Fruit fly (Drosophila melanogaster): ENCODE results near the gene Oat.

Oat gene

dm6 chr3L:19670492-19670891, 20.8 kb upstream of the Oat start (continued):
- no peak for TF ChIP-seq Ets65A (GFP tag)
- TF ChIP-seq CG18599 (GFP tag; optimal IDR thresholded peaks at IDR 0.05) = peak; percentile 23
- TF ChIP-seq tgo (GFP tag; IDR thresholded peaks at IDR 0.05) = peak; percentile 38; the same call in 1 of the 3 replicates
- TF ChIP-seq Bteb2 (GFP tag; optimal IDR thresholded peaks at IDR 0.05) = no peak
- TF ChIP-seq TFAM (GFP tag; optimal IDR thresholded peaks at IDR 0.05) = no peak
- peak; percentile 9 for TF ChIP-seq CG12942 (GFP tag; optimal IDR thresholded peaks at IDR 0.05)
- TF ChIP-seq tap (tag; optimal IDR thresholded peaks at IDR 0.05) = peak; percentile 13
- peak; percentile 43; the same call in 2 of the 3 replicates for TF ChIP-seq ase (GFP tag; IDR thresholded peaks at IDR 0.05)
- no peak for TF ChIP-seq gro (GFP tag; optimal IDR thresholded peaks at IDR 0.05)
- TF ChIP-seq slbo (GFP tag; IDR thresholded peaks at IDR 0.05) = peak; percentile 34; the same call in 1 of the 2 replicates
- TF ChIP-seq prd (optimal IDR thresholded peaks at IDR 0.05) = no peak
- TF ChIP-seq prd (GFP tag; IDR thresholded peaks at IDR 0.05) = peak; percentile 61
- 0 out of 3 replicates have a peak, but pooled peaks have one; percentile 39 for TF ChIP-seq CG11093 (GFP tag; IDR thresholded peaks at IDR 0.05)
- no peak for TF ChIP-seq Pdp1 (GFP tag; optimal IDR thresholded peaks at IDR 0.05)
- no peak for TF ChIP-seq sima (GFP tag; optimal IDR thresholded peaks at IDR 0.05)
- TF ChIP-seq twi (tag; optimal IDR thresholded peaks at IDR 0.05) = peak; percentile 29
- TF ChIP-seq CG11504 (tag; optimal IDR thresholded peaks at IDR 0.05) = peak; percentile 60
- TF ChIP-seq fd96Cb (tag; optimal IDR thresholded peaks at IDR 0.05) = peak; percentile 38
- TF ChIP-seq phol (tag; optimal IDR thresholded peaks at IDR 0.05) = peak; percentile 40
- peak; percentile 68 for TF ChIP-seq Xrp1 (GFP tag; IDR thresholded peaks at IDR 0.05)
- no peak for TF ChIP-seq gfzf (GFP tag; optimal IDR thresholded peaks at IDR 0.05)
- TF ChIP-seq CG2678 (tag; optimal IDR thresholded peaks at IDR 0.05) = peak; percentile 19
- TF ChIP-seq CG33213 (GFP tag; optimal IDR thresholded peaks at IDR 0.05) = no peak
- TF ChIP-seq Atf6 (GFP tag; IDR thresholded peaks at IDR 0.05) = no peak
- no peak for TF ChIP-seq dimm (GFP tag; IDR thresholded peaks at IDR 0.05)
- TF ChIP-seq az2 (GFP tag; optimal IDR thresholded peaks at IDR 0.05) = peak; percentile 10
- no peak for TF ChIP-seq pros (GFP tag; optimal IDR thresholded peaks at IDR 0.05)
- TF ChIP-seq da (GFP tag; optimal IDR thresholded peaks at IDR 0.05) = no peak
- no peak for TF ChIP-seq Myb (GFP tag; optimal IDR thresholded peaks at IDR 0.05)
- no peak for TF ChIP-seq YL-1 (GFP tag; optimal IDR thresholded peaks at IDR 0.05)
- TF ChIP-seq CG15269 (tag; optimal IDR thresholded peaks at IDR 0.05) = no peak
- TF ChIP-seq CG32772 (GFP tag; IDR thresholded peaks at IDR 0.05) = peak; percentile 57
- peak; percentile 68 for TF ChIP-seq row (GFP tag; IDR thresholded peaks at IDR 0.05)
- TF ChIP-seq ATbp (GFP tag; optimal IDR thresholded peaks at IDR 0.05) = peak; percentile 53
- TF ChIP-seq bbx (GFP tag; IDR thresholded peaks at IDR 0.05; ENCODE audit: partially characterized antibody) = no peak
- TF ChIP-seq Hr3 (GFP tag; optimal IDR thresholded peaks at IDR 0.05) = peak; percentile 22
- TF ChIP-seq bsh (GFP tag; optimal IDR thresholded peaks at IDR 0.05) = peak in 1 of 2 experiments; percentile 75
- no peak for TF ChIP-seq maf-S (GFP tag; optimal IDR thresholded peaks at IDR 0.05)
- no peak for TF ChIP-seq CG43689 (GFP tag; IDR thresholded peaks at IDR 0.05)
- TF ChIP-seq CG6254 (GFP tag; optimal IDR thresholded peaks at IDR 0.05) = peak; percentile 40
- no peak for TF ChIP-seq CG7928 (GFP tag; optimal IDR thresholded peaks at IDR 0.05)
- peak; percentile 61 for TF ChIP-seq CG6689 (GFP tag; IDR thresholded peaks at IDR 0.05)
- 0 out of 2 replicates have a peak, but pooled peaks have one; percentile 13 for TF ChIP-seq CG14441 (GFP tag; IDR thresholded peaks at IDR 0.05)
- no peak for TF ChIP-seq CG17802 (tag; optimal IDR thresholded peaks at IDR 0.05)
- no peak for TF ChIP-seq Hey (tag; optimal IDR thresholded peaks at IDR 0.05)
- TF ChIP-seq Hmr (GFP tag; optimal IDR thresholded peaks at IDR 0.05) = no peak
- TF ChIP-seq Lim3 (GFP tag; IDR thresholded peaks at IDR 0.05) = 0 out of 2 replicates have a peak, but pooled peaks have one; percentile 13
- TF ChIP-seq CG1603 (tag; optimal IDR thresholded peaks at IDR 0.05) = peak; percentile 7
- TF ChIP-seq E2f2 (GFP tag; IDR thresholded peaks at IDR 0.05) = 0 out of 2 replicates have a peak, but pooled peaks have one; percentile 21
- no peak for TF ChIP-seq pnt (GFP tag; optimal IDR thresholded peaks at IDR 0.05)
- TF ChIP-seq scrt (GFP tag; optimal IDR thresholded peaks at IDR 0.05) = no peak

Data from whole organism, embryonic.